Fruit fly (Drosophila melanogaster): ENCODE results near the gene Srp72.

- TF ChIP-seq CG8478 (optimal IDR thresholded peaks at IDR 0.05) (no peak), usp (GFP tag; optimal IDR thresholded peaks at IDR 0.05) (no peak), Dll (optimal IDR thresholded peaks at IDR 0.05) (no peak), psq (optimal IDR thresholded peaks at IDR 0.05) (no peak), pan (optimal IDR thresholded peaks at IDR 0.05) (no peak)
These were observed 20.8 kb upstream of the Srp72 start for dm6 chr3R:20567507-20568222.
